Fruit fly (Drosophila melanogaster): ENCODE results near the gene IFT57.
A peak's percentile ranks its signal among the peaks of the same experiment; 100 is the strongest.

IFT57 gene

dm6 chr2L:3569892-3570291, 39.3 kb downstream of the IFT57 start (continued):
- TF ChIP-seq pan (optimal IDR thresholded peaks at IDR 0.05) (no peak), pan (GFP tag; optimal IDR thresholded peaks at IDR 0.05 in 1 of 2, IDR thresholded peaks at IDR 0.05 in 1 of 2) (peak in 1 of 2 experiments; percentile 55), CG4820 (GFP tag; optimal IDR thresholded peaks at IDR 0.05) (no peak), CG17186 (GFP tag; optimal IDR thresholded peaks at IDR 0.05) (no peak), Rx (GFP tag; IDR thresholded peaks at IDR 0.05) (no peak), CG4328 (GFP tag; optimal IDR thresholded peaks at IDR 0.05) (no peak), BtbVII (GFP tag; optimal IDR thresholded peaks at IDR 0.05) (no peak), Doc3 (GFP tag; IDR thresholded peaks at IDR 0.05; ENCODE audit: partially characterized antibody) (no peak), Sin3A (optimal IDR thresholded peaks at IDR 0.05) (no peak), CG6654 (GFP tag; optimal IDR thresholded peaks at IDR 0.05) (no peak), CG11093 (GFP tag; IDR thresholded peaks at IDR 0.05) (no peak), lab (GFP tag; optimal IDR thresholded peaks at IDR 0.05) (peak; percentile 5), bigmax (GFP tag; optimal IDR thresholded peaks at IDR 0.05) (no peak), CG13123 (GFP tag; optimal IDR thresholded peaks at IDR 0.05) (no peak), dm (GFP tag; optimal IDR thresholded peaks at IDR 0.05) (no peak), salm (tag; optimal IDR thresholded peaks at IDR 0.05) (peak; percentile 15), Antp (GFP tag; optimal IDR thresholded peaks at IDR 0.05) (no peak), CG16863 (GFP tag; optimal IDR thresholded peaks at IDR 0.05) (no peak), aop (GFP tag; IDR thresholded peaks at IDR 0.05) (no peak), CG4707 (GFP tag; optimal IDR thresholded peaks at IDR 0.05) (no peak), vfl (GFP tag; optimal IDR thresholded peaks at IDR 0.05) (no peak), CG17802 (tag; optimal IDR thresholded peaks at IDR 0.05) (no peak), H15 (GFP tag; IDR thresholded peaks at IDR 0.05) (no peak), CG12299 (tag; optimal IDR thresholded peaks at IDR 0.05) (no peak), Mad (GFP tag; optimal IDR thresholded peaks at IDR 0.05) (no peak), CG1024 (GFP tag; IDR thresholded peaks at IDR 0.05) (0 out of 2 replicates have a peak, but pooled peaks have one; percentile 19), CG3065 (GFP tag; optimal IDR thresholded peaks at IDR 0.05) (no peak), CG2712 (tag; optimal IDR thresholded peaks at IDR 0.05) (peak; percentile 57), CG4854 (GFP tag; optimal IDR thresholded peaks at IDR 0.05) (no peak), Hr78 (GFP tag; optimal IDR thresholded peaks at IDR 0.05) (no peak), CG11695 (GFP tag; IDR thresholded peaks at IDR 0.05) (peak; percentile 63; the same call in 2 of the 3 replicates), Mes4 (GFP tag; optimal IDR thresholded peaks at IDR 0.05) (no peak), CG3726 (GFP tag; IDR thresholded peaks at IDR 0.05) (no peak), pnt (GFP tag; optimal IDR thresholded peaks at IDR 0.05) (no peak), Poxn (GFP tag; IDR thresholded peaks at IDR 0.05) (no peak), da (GFP tag; optimal IDR thresholded peaks at IDR 0.05) (no peak), TFAM (GFP tag; optimal IDR thresholded peaks at IDR 0.05) (no peak), ap (GFP tag; IDR thresholded peaks at IDR 0.05) (no peak), CG11560 (tag; IDR thresholded peaks at IDR 0.05) (no peak), ssp (GFP tag; IDR thresholded peaks at IDR 0.05) (no peak), Oaz (GFP tag; IDR thresholded peaks at IDR 0.05) (no peak), CG12236 (GFP tag; optimal IDR thresholded peaks at IDR 0.05) (no peak), schlank (tag; optimal IDR thresholded peaks at IDR 0.05) (no peak), Six4 (GFP tag; optimal IDR thresholded peaks at IDR 0.05) (no peak), grau (tag; optimal IDR thresholded peaks at IDR 0.05) (peak; percentile 37), emc (GFP tag; optimal IDR thresholded peaks at IDR 0.05) (no peak), CG15696 (tag; optimal IDR thresholded peaks at IDR 0.05) (no peak), chinmo (GFP tag; IDR thresholded peaks at IDR 0.05; ENCODE audit: partially characterized antibody) (no peak), Awh (GFP tag; IDR thresholded peaks at IDR 0.05) (no peak; the same call in 1 of the 2 replicates), peb (GFP tag; IDR thresholded peaks at IDR 0.05) (no peak), croc (GFP tag; conservative IDR thresholded peaks at IDR 0.05) (peak; percentile 32; the same call in 1 of the 3 replicates), bsh (GFP tag; optimal IDR thresholded peaks at IDR 0.05) (peak in 1 of 2 experiments; percentile 23), ranshi (GFP tag; IDR thresholded peaks at IDR 0.05) (peak; percentile 38)
